Worm (Caenorhabditis elegans) whole organism, midembryonic: ENCODE results near the gene ubxn-4.

ENCODE experiments used
- T22C8.4 ChIP-seq: fragments of 200-800 bp; sonication (Bioruptor generic); IDR thresholded peaks from 2 replicates; pipeline ENCODE4 v1.3.6; 2022; ENCODE audit warnings: missing genetic modification characterization, missing compliant biosample characterization
- cog-1 ChIP-seq: sonication (generic microtip); optimal IDR thresholded peaks from 2 replicates; lab custom pipeline; 2016; ENCODE audit warnings: missing genetic modification characterization, missing compliant biosample characterization
- flt-1 ChIP-seq: fragments of 200-800 bp; sonication (Bioruptor generic); IDR thresholded peaks from 2 replicates; pipeline ENCODE4 v1.3.6; 2022; ENCODE audit warnings: missing genetic modification characterization, missing compliant biosample characterization
- klf-2 ChIP-seq: fragments of 200-800 bp; sonication (Bioruptor generic); conservative IDR thresholded peaks from 2 replicates; pipeline ENCODE4 v1.3.6; 2022; ENCODE audit warnings: missing genetic modification reagents, missing genetic modification characterization, missing compliant biosample characterization
- med-1 ChIP-seq: sonication (generic microtip); optimal IDR thresholded peaks from 2 replicates; lab custom pipeline; 2017; ENCODE audit warnings: missing genetic modification characterization, mild to moderate bottlenecking, missing compliant biosample characterization, antibody characterized with exemption, missing genetic modification reagents; ENCODE audit not compliant: insufficient read depth
- ref-1 ChIP-seq: fragments of 200-800 bp; sonication (Bioruptor generic); conservative IDR thresholded peaks from 2 replicates; pipeline ENCODE4 v1.3.6; 2022; ENCODE audit warnings: missing genetic modification reagents, missing genetic modification characterization, missing compliant biosample characterization
- tab-1 ChIP-seq: fragments of 200-800 bp; sonication (Bioruptor generic); IDR thresholded peaks from 2 replicates; pipeline ENCODE4 v1.3.6; 2022; ENCODE audit warnings: missing genetic modification characterization, missing compliant biosample characterization

DNA sequence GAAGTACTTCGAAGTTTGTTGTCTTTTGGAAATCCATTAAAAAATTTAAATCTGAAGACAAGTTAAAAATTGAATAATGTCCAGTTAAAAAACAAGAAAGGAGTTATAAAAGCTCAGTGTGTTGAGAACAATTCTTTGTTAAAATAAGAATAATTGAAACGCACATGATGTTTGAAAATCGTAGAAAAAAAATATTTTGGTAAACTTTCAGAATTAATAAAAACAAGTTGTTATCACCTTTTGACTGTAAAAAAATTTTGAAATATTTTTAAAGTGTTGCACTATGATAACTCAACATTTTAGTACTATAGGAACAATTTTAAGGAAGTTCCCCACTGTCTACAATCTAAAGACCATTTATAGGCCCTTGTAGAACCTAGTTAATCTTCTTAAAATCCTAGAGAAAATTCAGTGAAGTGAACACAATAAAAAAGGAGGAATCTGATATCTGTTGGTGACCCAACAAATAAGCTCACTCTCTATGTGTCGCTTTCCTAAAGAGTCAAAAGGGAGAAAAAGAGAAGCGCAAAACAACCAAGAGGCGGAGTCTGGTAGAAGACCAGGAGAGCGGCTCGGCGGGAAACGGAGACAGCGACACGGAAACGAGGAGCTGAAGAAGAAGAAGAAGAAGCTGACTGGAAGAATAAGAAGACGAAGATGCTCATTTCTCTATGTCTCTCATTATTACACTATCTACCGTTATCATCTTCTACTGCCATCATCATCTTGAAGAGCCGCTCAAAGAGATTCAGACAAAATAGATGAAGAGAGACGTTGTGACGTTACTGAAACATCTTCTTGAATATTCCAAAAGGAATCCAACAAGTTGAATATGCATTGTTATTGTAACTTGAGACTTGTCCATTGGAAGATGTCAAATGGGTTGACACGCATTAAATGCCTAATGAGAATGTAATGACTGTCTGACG, 10.7 kb downstream of the ubxn-4 start, which contains the start of gene ZK353.10:
- TF ChIP-seq med-1 (GFP tag; lab: Kevin White, UChicago) (no peak), cog-1 (tag; lab: Kevin White, UChicago) (no peak), T22C8.4 (GFP tag; lab: Robert Waterston, UW) (no peak), ref-1 (GFP tag; lab: Robert Waterston, UW) (no peak), tab-1 (no peak), klf-2 (no peak), flt-1 (GFP tag; lab: Robert Waterston, UW) (no peak)
